Fruit fly (Drosophila melanogaster) whole organism, embryonic: ENCODE data around the gene ATPsyngamma.
A peak's percentile ranks its signal among the peaks of the same experiment; 100 is the strongest.

ENCODE experiments used
- ATbp ChIP-seq: fragments of 200-800 bp; sonication (Bioruptor generic); optimal IDR thresholded peaks from 2 replicates; lab custom pipeline; 2017; ENCODE audit warnings: missing biosample characterization, mild to moderate bottlenecking, missing genetic modification characterization, missing genetic modification reagents
- CG10209 ChIP-seq: fragments of 200-800 bp; sonication (Bioruptor generic); optimal IDR thresholded peaks from 3 replicates; lab custom pipeline; 2017; ENCODE audit warnings: missing biosample characterization, mild to moderate bottlenecking, missing genetic modification characterization, missing genetic modification reagents
- CG10431 ChIP-seq: fragments of 200-800 bp; sonication (Bioruptor generic); optimal IDR thresholded peaks from 3 replicates; lab custom pipeline; 2018; ENCODE audit warnings: missing biosample characterization, mild to moderate bottlenecking, missing genetic modification characterization
- CG11695 ChIP-seq: fragments of 200-800 bp; sonication (Bioruptor generic); IDR thresholded peaks from 3 replicates; pipeline ENCODE4 v1.3.6; 2022; ENCODE audit warnings: missing biosample characterization, missing genetic modification characterization
- CG12236 ChIP-seq: fragments of 200-800 bp; sonication (Bioruptor generic); optimal IDR thresholded peaks from 2 replicates; lab custom pipeline; 2016; ENCODE audit warnings: missing biosample characterization, missing genetic modification characterization
- CG12659 ChIP-seq: fragments of 200-800 bp; sonication (Bioruptor generic); optimal IDR thresholded peaks from 3 replicates; lab custom pipeline; 2017; ENCODE audit warnings: mild to moderate bottlenecking, missing biosample characterization, missing genetic modification reagents, missing genetic modification characterization
- CG13424 ChIP-seq: fragments of 200-800 bp; sonication (Bioruptor generic); optimal IDR thresholded peaks from 2 replicates; lab custom pipeline; 2019; ENCODE audit warnings: missing biosample characterization, mild to moderate bottlenecking, missing genetic modification characterization, moderate library complexity
- CG14050 ChIP-seq: fragments of 200-800 bp; sonication (Bioruptor generic); IDR thresholded peaks from 3 replicates; pipeline ENCODE4 v1.3.6; 2022; ENCODE audit warnings: missing biosample characterization, missing genetic modification characterization
- CG14710 ChIP-seq: fragments of 200-800 bp; sonication (Bioruptor generic); optimal IDR thresholded peaks from 3 replicates; lab custom pipeline; 2019; ENCODE audit warnings: missing biosample characterization, mild to moderate bottlenecking, missing genetic modification characterization, moderate library complexity
- CG15011 ChIP-seq: fragments of 200-800 bp; sonication (Bioruptor generic); optimal IDR thresholded peaks from 3 replicates; lab custom pipeline; 2018; ENCODE audit warnings: missing biosample characterization, mild to moderate bottlenecking, missing genetic modification characterization
- CG1529 ChIP-seq: fragments of 200-800 bp; sonication (Bioruptor generic); optimal IDR thresholded peaks from 3 replicates; lab custom pipeline; 2018; ENCODE audit warnings: missing biosample characterization, missing genetic modification characterization
- CG1602 ChIP-seq: fragments of 200-800 bp; sonication (Bioruptor generic); optimal IDR thresholded peaks from 3 replicates; lab custom pipeline; 2016; ENCODE audit warnings: missing biosample characterization, missing genetic modification characterization
- CG17359 ChIP-seq: fragments of 200-800 bp; sonication (Bioruptor generic); optimal IDR thresholded peaks from 3 replicates; lab custom pipeline; 2018; ENCODE audit warnings: missing biosample characterization, mild to moderate bottlenecking, missing genetic modification characterization, moderate library complexity
- CG30020 ChIP-seq: fragments of 200-800 bp; optimal IDR thresholded peaks from 2 replicates; lab custom pipeline; 2019; ENCODE audit warnings: missing biosample characterization, mild to moderate bottlenecking, missing genetic modification characterization, moderate library complexity
- CG32532 ChIP-seq: fragments of 200-800 bp; sonication (Bioruptor generic); IDR thresholded peaks from 2 replicates; pipeline ENCODE4 v1.3.6; 2022; ENCODE audit warnings: missing biosample characterization, missing genetic modification characterization
- CG5245 ChIP-seq: fragments of 200-800 bp; sonication (Bioruptor generic); optimal IDR thresholded peaks from 3 replicates; lab custom pipeline; 2016; ENCODE audit warnings: missing biosample characterization, missing genetic modification characterization
- CG6272 ChIP-seq: fragments of 200-800 bp; sonication (Bioruptor generic); IDR thresholded peaks from 2 replicates; pipeline ENCODE4 v1.3.6; 2022; ENCODE audit warnings: missing biosample characterization, missing genetic modification characterization
- CG6689 ChIP-seq: fragments of 200-800 bp; sonication (Bioruptor generic); IDR thresholded peaks from 2 replicates; pipeline ENCODE4 v1.3.6; 2022; ENCODE audit warnings: missing biosample characterization, missing genetic modification characterization
- CG6854 ChIP-seq: fragments of 200-800 bp; sonication (Bioruptor generic); optimal IDR thresholded peaks from 3 replicates; lab custom pipeline; 2017; ENCODE audit warnings: missing biosample characterization, mild to moderate bottlenecking, missing genetic modification characterization
- CHES-1-like ChIP-seq: fragments of 200-800 bp; sonication (Bioruptor generic); optimal IDR thresholded peaks from 2 replicates; lab custom pipeline; 2016; ENCODE audit warnings: missing biosample characterization, missing genetic modification characterization
- CTCF ChIP-seq: fragments of 200-800 bp; sonication (Bioruptor generic); optimal IDR thresholded peaks from 2 replicates; lab custom pipeline; 2017; ENCODE audit warnings: missing biosample characterization, mild to moderate bottlenecking, missing genetic modification characterization, moderate library complexity
- Drgx ChIP-seq: fragments of 200-800 bp; sonication (Bioruptor generic); IDR thresholded peaks from 2 replicates; pipeline ENCODE4 v1.3.6; 2022; ENCODE audit warnings: missing biosample characterization, missing genetic modification characterization
- E2f2 ChIP-seq: fragments of 200-800 bp; sonication (Bioruptor generic); IDR thresholded peaks from 2 replicates; pipeline ENCODE4 v1.3.6; 2022; ENCODE audit warnings: missing biosample characterization, missing genetic modification characterization
- ERR ChIP-seq: fragments of 200-800 bp; sonication (Bioruptor generic); optimal IDR thresholded peaks from 2 replicates; lab custom pipeline; 2016; ENCODE audit warnings: missing biosample characterization, missing genetic modification characterization
- Gug ChIP-seq: fragments of 200-800 bp; sonication (Bioruptor generic); IDR thresholded peaks from 4 replicates; pipeline ENCODE4 v1.3.6; 2022; ENCODE audit warnings: missing biosample characterization, missing genetic modification characterization
- H15 ChIP-seq: fragments of 200-800 bp; sonication (Bioruptor generic); IDR thresholded peaks from 3 replicates; pipeline ENCODE4 v1.3.6; 2022; ENCODE audit warnings: missing biosample characterization, missing genetic modification characterization
- HLH3B ChIP-seq: fragments of 200-800 bp; sonication (Bioruptor generic); IDR thresholded peaks from 2 replicates; pipeline ENCODE4 v1.3.6; 2022; ENCODE audit warnings: missing biosample characterization, missing genetic modification characterization
- Mrtf ChIP-seq: fragments of 200-800 bp; sonication (Bioruptor generic); IDR thresholded peaks from 3 replicates; pipeline ENCODE4 v1.3.6; 2022; ENCODE audit warnings: missing biosample characterization, missing genetic modification characterization
- Ptx1 ChIP-seq: fragments of 200-800 bp; sonication (Bioruptor generic); IDR thresholded peaks from 2 replicates; pipeline ENCODE4 v1.3.6; 2022; ENCODE audit warnings: missing biosample characterization, missing genetic modification characterization
- Six4 ChIP-seq: fragments of 200-800 bp; sonication (Bioruptor generic); optimal IDR thresholded peaks from 2 replicates; lab custom pipeline; 2016; ENCODE audit warnings: missing biosample characterization, missing genetic modification characterization
- Sry-δ ChIP-seq: fragments of 200-800 bp; sonication (Bioruptor generic); optimal IDR thresholded peaks from 2 replicates; lab custom pipeline; 2016; ENCODE audit warnings: missing biosample characterization, missing genetic modification characterization
- Xbp1 ChIP-seq: fragments of 200-800 bp; sonication (Bioruptor generic); optimal IDR thresholded peaks from 3 replicates; lab custom pipeline; 2016; ENCODE audit warnings: missing biosample characterization, mild to moderate bottlenecking, missing genetic modification characterization
- ap ChIP-seq: fragments of 200-800 bp; sonication (Bioruptor generic); IDR thresholded peaks from 2 replicates; pipeline ENCODE4 v1.3.6; 2022; ENCODE audit warnings: missing biosample characterization, missing genetic modification characterization
- ase ChIP-seq: fragments of 200-800 bp; sonication (Bioruptor generic); IDR thresholded peaks from 3 replicates; pipeline ENCODE4 v1.3.6; 2022; ENCODE audit warnings: missing biosample characterization, missing genetic modification characterization
- az2 ChIP-seq: fragments of 200-800 bp; sonication (Bioruptor generic); optimal IDR thresholded peaks from 3 replicates; lab custom pipeline; 2016; ENCODE audit warnings: missing biosample characterization, missing genetic modification characterization
- bcd ChIP-seq: fragments of 200-800 bp; sonication (Bioruptor generic); optimal IDR thresholded peaks from 2 replicates; lab custom pipeline; 2017; ENCODE audit warnings: missing biosample characterization, mild to moderate bottlenecking, missing genetic modification characterization
- chm ChIP-seq: fragments of 200-800 bp; sonication (Bioruptor generic); IDR thresholded peaks from 2 replicates; pipeline ENCODE4 v1.3.6; 2022; ENCODE audit warnings: missing biosample characterization, missing genetic modification characterization
- dysf ChIP-seq: fragments of 200-800 bp; sonication (Bioruptor generic); IDR thresholded peaks from 3 replicates; pipeline ENCODE4 v1.3.6; 2022; ENCODE audit warnings: missing biosample characterization, missing genetic modification characterization
- ems ChIP-seq: fragments of 200-800 bp; sonication (Bioruptor generic); optimal IDR thresholded peaks from 3 replicates; lab custom pipeline; 2016; ENCODE audit warnings: missing biosample characterization, missing genetic modification characterization
- esg ChIP-seq: fragments of 200-800 bp; sonication (Bioruptor generic); conservative IDR thresholded peaks from 2 replicates; pipeline ENCODE4 v1.3.6; 2022; ENCODE audit warnings: missing biosample characterization, missing genetic modification characterization
- eve ChIP-seq, 2 experiments: fragments of >200 bp; optimal IDR thresholded peaks; 2 replicates each; lab custom pipeline; 2017; ENCODE audit warnings: missing biosample characterization in 2 of 2, missing genetic modification characterization in 2 of 2
- eyg ChIP-seq: fragments of 200-800 bp; sonication (Bioruptor generic); optimal IDR thresholded peaks from 3 replicates; lab custom pipeline; 2016; ENCODE audit warnings: missing biosample characterization, missing genetic modification characterization
- grau ChIP-seq: fragments of 200-800 bp; optimal IDR thresholded peaks from 3 replicates; lab custom pipeline; 2019; ENCODE audit warnings: missing biosample characterization, mild to moderate bottlenecking, missing genetic modification characterization, moderate library complexity
- nerfin-1 ChIP-seq: fragments of 200-800 bp; sonication (Bioruptor generic); optimal IDR thresholded peaks from 3 replicates; lab custom pipeline; 2019; ENCODE audit warnings: missing biosample characterization, mild to moderate bottlenecking, missing genetic modification characterization, moderate library complexity
- sna ChIP-seq: fragments of 200-800 bp; sonication (Bioruptor generic); IDR thresholded peaks from 2 replicates; pipeline ENCODE4 v1.3.6; 2022; ENCODE audit warnings: missing biosample characterization, missing genetic modification characterization; ENCODE audit not compliant: partially characterized antibody
- stc ChIP-seq: fragments of 200-800 bp; sonication (Bioruptor generic); IDR thresholded peaks from 2 replicates; pipeline ENCODE4 v1.3.6; 2022; ENCODE audit warnings: missing biosample characterization, missing genetic modification characterization
- tgo ChIP-seq: fragments of 200-800 bp; sonication (Bioruptor generic); IDR thresholded peaks from 3 replicates; pipeline ENCODE4 v1.3.6; 2022; ENCODE audit warnings: missing biosample characterization, missing genetic modification characterization
- ttk ChIP-seq: fragments of 200-800 bp; sonication (Bioruptor generic); IDR thresholded peaks from 2 replicates; pipeline ENCODE4 v2.1.2; 2022; ENCODE audit warnings: missing biosample characterization, missing genetic modification characterization
- unpg ChIP-seq: fragments of 200-800 bp; sonication (Bioruptor generic); optimal IDR thresholded peaks from 3 replicates; lab custom pipeline; 2018; ENCODE audit warnings: missing biosample characterization, mild to moderate bottlenecking, missing genetic modification characterization, moderate library complexity
- vvl ChIP-seq: fragments of 200-800 bp; sonication (Bioruptor generic); IDR thresholded peaks from 2 replicates; pipeline ENCODE4 v1.3.6; 2022; ENCODE audit warnings: missing biosample characterization, missing genetic modification characterization
- wdn ChIP-seq: fragments of 200-800 bp; sonication (Bioruptor generic); IDR thresholded peaks from 2 replicates; pipeline ENCODE4 v1.3.6; 2022; ENCODE audit warnings: missing biosample characterization, missing genetic modification characterization

Gene ATPsyngamma

dm6 chr3R:29755248-29755647 lies 6.3 kb upstream of the ATPsyngamma start (continued):
- TF ChIP-seq CG15011: no peak
- TF ChIP-seq ATbp: peak; percentile 46
- TF ChIP-seq az2 (GFP tag; lab: Kevin White, UChicago): peak; percentile 10
- TF ChIP-seq CG14050 (GFP tag; lab: Robert Waterston, UW): peak; percentile 38; the same call in 2 of the 3 replicates
- no peak for TF ChIP-seq wdn (GFP tag; lab: Robert Waterston, UW)
- TF ChIP-seq CG1529 (GFP tag; lab: Kevin White, UChicago): no peak
- peak; percentile 29; the same call in 1 of the 4 replicates for TF ChIP-seq Gug (GFP tag; lab: Robert Waterston, UW)
- peak; percentile 44; the same call in 2 of the 3 replicates for TF ChIP-seq tgo (GFP tag; lab: Robert Waterston, UW)
- peak; percentile 23; the same call in 1 of the 2 replicates for TF ChIP-seq Ptx1
- TF ChIP-seq CG30020 (tag; lab: Kevin White, UChicago): no peak
- no peak for TF ChIP-seq CG11695 (GFP tag; lab: Robert Waterston, UW)
- TF ChIP-seq ems: peak; percentile 3
- TF ChIP-seq CG17359 (tag; lab: Kevin White, UChicago): peak; percentile 37
- no peak for TF ChIP-seq CG6854 (GFP tag; lab: Kevin White, UChicago)
- peak; percentile 30; the same call in 1 of the 2 replicates for TF ChIP-seq CG6689
- TF ChIP-seq chm (GFP tag; lab: Robert Waterston, UW): 0 out of 2 replicates have a peak, but pooled peaks have one; percentile 22
- peak; percentile 32; the same call in 1 of the 3 replicates for TF ChIP-seq Mrtf
- peak; percentile 43; the same call in 1 of the 2 replicates for TF ChIP-seq CG6272
- TF ChIP-seq CG13424 (tag; lab: Kevin White, UChicago): peak; percentile 30
- no peak for TF ChIP-seq CG1602 (GFP tag; lab: Kevin White, UChicago)
- peak; percentile 1 for TF ChIP-seq CG12659 (GFP tag; lab: Kevin White, UChicago)
- TF ChIP-seq CG12236: no peak
- TF ChIP-seq dysf (GFP tag; lab: Robert Waterston, UW): 0 out of 3 replicates have a peak, but pooled peaks have one; percentile 42
- peak; percentile 3 for TF ChIP-seq grau (tag; lab: Kevin White, UChicago)
- no peak for TF ChIP-seq Six4
- TF ChIP-seq Drgx (GFP tag; lab: Robert Waterston, UW): peak; percentile 87
- no peak for TF ChIP-seq CHES-1-like (GFP tag; lab: Kevin White, UChicago)
- no peak for TF ChIP-seq CG32532
- TF ChIP-seq H15 (GFP tag; lab: Robert Waterston, UW): peak; percentile 53; the same call in 1 of the 3 replicates
- peak; percentile 45; the same call in 1 of the 2 replicates for TF ChIP-seq HLH3B
- 0 out of 2 replicates have a peak, but pooled peaks have one; percentile 28 for TF ChIP-seq ttk (GFP tag; lab: Robert Waterston, UW)
- TF ChIP-seq CG5245 (GFP tag; lab: Kevin White, UChicago): no peak
- TF ChIP-seq Sry-δ (GFP tag; lab: Kevin White, UChicago): no peak
- TF ChIP-seq eyg: no peak
- TF ChIP-seq stc (GFP tag; lab: Robert Waterston, UW): 0 out of 2 replicates have a peak, but pooled peaks have one; percentile 27
- peak; percentile 63 for TF ChIP-seq vvl (GFP tag; lab: Robert Waterston, UW)
- peak; percentile 31 for TF ChIP-seq Xbp1 (GFP tag; lab: Kevin White, UChicago)
- TF ChIP-seq esg (GFP tag; lab: Robert Waterston, UW): 0 out of 2 replicates have a peak, but pooled peaks have one; percentile 21
- TF ChIP-seq sna: no peak
- TF ChIP-seq CG10431 (GFP tag; lab: Kevin White, UChicago): no peak
- TF ChIP-seq unpg (GFP tag; lab: Kevin White, UChicago): peak; percentile 19
- TF ChIP-seq E2f2 (GFP tag; lab: Robert Waterston, UW): no peak
- TF ChIP-seq ERR (GFP tag; lab: Kevin White, UChicago): no peak
- TF ChIP-seq CTCF: no peak
- TF ChIP-seq CG14710: no peak
- TF ChIP-seq CG10209 (GFP tag; lab: Kevin White, UChicago): peak; percentile 7
- 0 out of 2 replicates have a peak, but pooled peaks have one; percentile 11 for TF ChIP-seq ap (GFP tag; lab: Robert Waterston, UW)
- no peak for TF ChIP-seq eve (GFP tag; optimal IDR thresholded peaks at IDR 0.05; lab: Kevin White, UChicago)
- no peak for TF ChIP-seq nerfin-1
- peak; percentile 61; the same call in 2 of the 3 replicates for TF ChIP-seq ase (GFP tag; lab: Robert Waterston, UW)
- no peak for TF ChIP-seq bcd (GFP tag; lab: Kevin White, UChicago)
